Worm (Caenorhabditis elegans): ENCODE measurements around the gene R11D1.3.
A peak's percentile ranks its signal among the peaks of the same experiment; 100 is the strongest.

R11D1.3 gene

ce11 chrV:12743778-12744502, 32.0 kb upstream of the R11D1.3 start:
- no peak for TF ChIP-seq hlh-4 (tag; optimal IDR thresholded peaks at IDR 0.05)
- peak; percentile 28 for TF ChIP-seq elt-2 (tag; optimal IDR thresholded peaks at IDR 0.05)
- peak; percentile 12 for TF ChIP-seq pqm-1 (tag; optimal IDR thresholded peaks at IDR 0.05)

ce11 chrV:12741684-12742083, 29.8 kb upstream of the R11D1.3 start, which contains the start of gene hrg-7:
TSS of gene hrg-7 (plus strand) at chrV:12742041.
- no peak for TF ChIP-seq sup-37 (GFP tag; optimal IDR thresholded peaks at IDR 0.05)
- no peak for TF ChIP-seq ceh-88 (GFP tag; IDR thresholded peaks at IDR 0.05)
- no peak for TF ChIP-seq lin-15B (tag; optimal IDR thresholded peaks at IDR 0.05)
- TF ChIP-seq grh-1 (GFP tag; IDR thresholded peaks at IDR 0.05), result no peak
- TF ChIP-seq sptf-1 (tag; optimal IDR thresholded peaks at IDR 0.05), result no peak
- no peak for TF ChIP-seq aha-1 (tag; optimal IDR thresholded peaks at IDR 0.05)
- peak; percentile 12 for TF ChIP-seq nhr-90 (tag; optimal IDR thresholded peaks at IDR 0.05; ENCODE audit: poor library complexity)
- TF ChIP-seq elt-2 (tag; optimal IDR thresholded peaks at IDR 0.05), result peak; percentile 90
- TF ChIP-seq ama-1 (optimal IDR thresholded peaks at IDR 0.05), result no peak
- TF ChIP-seq lin-13 (GFP tag; optimal IDR thresholded peaks at IDR 0.05), result no peak
- peak; percentile 19 for TF ChIP-seq nhr-71 (tag; optimal IDR thresholded peaks at IDR 0.05)
- TF ChIP-seq ceh-90 (tag; optimal IDR thresholded peaks at IDR 0.05), result no peak
- no peak for TF ChIP-seq nhr-11 (tag; optimal IDR thresholded peaks at IDR 0.05)
- TF ChIP-seq elt-3 (tag; optimal IDR thresholded peaks at IDR 0.05), result no peak
- no peak for TF ChIP-seq Y116A8C.19 (tag; optimal IDR thresholded peaks at IDR 0.05; ENCODE audit: borderline replicate concordance)
- TF ChIP-seq unc-30 (tag; optimal IDR thresholded peaks at IDR 0.05), result no peak
- TF ChIP-seq egl-13 (tag; optimal IDR thresholded peaks at IDR 0.05), result no peak
- TF ChIP-seq hpl-2 (GFP tag; optimal IDR thresholded peaks at IDR 0.05), result no peak
- no peak for TF ChIP-seq dpl-1 (GFP tag; optimal IDR thresholded peaks at IDR 0.05)
- TF ChIP-seq zag-1 (tag; optimal IDR thresholded peaks at IDR 0.05), result no peak

- TF ChIP-seq nhr-85 (tag), result no peak
- no peak for TF ChIP-seq lin-14 (GFP tag; optimal IDR thresholded peaks at IDR 0.05)
- no peak for TF ChIP-seq ets-5 (GFP tag; IDR thresholded peaks at IDR 0.05)
- TF ChIP-seq mep-1 (tag; optimal IDR thresholded peaks at IDR 0.05), result no peak
- TF ChIP-seq ceh-8 (GFP tag; optimal IDR thresholded peaks at IDR 0.05), result no peak
- no peak for TF ChIP-seq egl-27 (tag; optimal IDR thresholded peaks at IDR 0.05)
- TF ChIP-seq ama-1 (optimal IDR thresholded peaks at IDR 0.05), result no peak
- TF ChIP-seq lin-39 (tag; optimal IDR thresholded peaks at IDR 0.05), result no peak
- TF ChIP-seq lin-13 (GFP tag; optimal IDR thresholded peaks at IDR 0.05), result no peak
- no peak for TF ChIP-seq irx-1 (tag; optimal IDR thresholded peaks at IDR 0.05)
- no peak for TF ChIP-seq ztf-4 (tag; optimal IDR thresholded peaks at IDR 0.05)
- no peak for TF ChIP-seq efl-1 (optimal IDR thresholded peaks at IDR 0.05)
- no peak for TF ChIP-seq efl-1 (GFP tag; optimal IDR thresholded peaks at IDR 0.05 in 1 of 2)
- no peak for TF ChIP-seq elt-3 (tag; optimal IDR thresholded peaks at IDR 0.05)
These were observed 24.4 kb upstream of the R11D1.3 start, which contains the start of gene cky-1 for ce11 chrV:12736166-12736753. TSS of gene cky-1 (plus strand) at chrV:12736703.

ce11 chrV:12733465-12734248, 21.8 kb upstream of the R11D1.3 start, which contains the start of the genes dhs-21 and xbx-9:
TSS of gene dhs-21 (minus strand) at chrV:12733645.
TSS of gene xbx-9 (plus strand) at chrV:12734198.
- TF ChIP-seq lsy-2 (tag; optimal IDR thresholded peaks at IDR 0.05) (peak in 1 of 2 experiments; percentile 26), blmp-1 (tag; optimal IDR thresholded peaks at IDR 0.05) (peak; percentile 48), xbp-1 (tag; optimal IDR thresholded peaks at IDR 0.05) (no peak), lin-14 (GFP tag; optimal IDR thresholded peaks at IDR 0.05) (peak; percentile 31), ets-5 (GFP tag; IDR thresholded peaks at IDR 0.05) (no peak), hpl-2 (GFP tag; optimal IDR thresholded peaks at IDR 0.05) (no peak), nhr-90 (tag; optimal IDR thresholded peaks at IDR 0.05; ENCODE audit: poor library complexity) (peak; percentile 7), nhr-237 (tag; optimal IDR thresholded peaks at IDR 0.05) (no peak), lin-35 (GFP tag; optimal IDR thresholded peaks at IDR 0.05) (peak in 1 of 2 experiments; percentile 39), nhr-20 (tag; optimal IDR thresholded peaks at IDR 0.05) (peak; percentile 43), zip-4 (GFP tag; optimal IDR thresholded peaks at IDR 0.05) (no peak), unc-130 (tag; optimal IDR thresholded peaks at IDR 0.05) (no peak), ztf-4 (tag; optimal IDR thresholded peaks at IDR 0.05) (no peak), elt-2 (tag; optimal IDR thresholded peaks at IDR 0.05) (peak; percentile 60), elt-3 (tag; optimal IDR thresholded peaks at IDR 0.05) (peak in 4 of 6 experiments; percentile 32 to 88 (median 74)), unc-98 (GFP tag; IDR thresholded peaks at IDR 0.05) (no peak), nhr-85 (tag) (no peak), hlh-17 (GFP tag; optimal IDR thresholded peaks at IDR 0.05; ENCODE audit: borderline replicate concordance) (no peak), nhr-71 (tag; optimal IDR thresholded peaks at IDR 0.05) (peak; percentile 35)
